Worm (Caenorhabditis elegans): ENCODE results near the gene hgap-2.

Gene hgap-2

DNA sequence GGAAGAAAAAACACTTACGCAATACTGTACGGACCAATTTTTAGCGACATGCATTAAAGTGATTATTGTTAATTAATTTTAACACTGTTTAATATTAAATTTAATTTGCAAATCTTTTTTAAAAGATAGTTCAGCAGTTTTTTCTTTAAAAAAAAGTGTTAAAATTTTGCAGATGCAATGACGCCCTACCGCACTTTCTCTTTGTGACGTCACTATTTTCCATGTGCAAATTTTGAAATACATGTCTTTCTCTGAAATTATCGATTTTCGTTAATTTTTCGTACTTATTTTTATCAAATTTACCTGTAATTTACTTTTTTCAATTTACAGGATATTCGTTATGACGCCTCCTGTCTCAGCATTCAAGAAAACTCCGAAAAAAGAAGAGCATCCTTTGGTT lies 23.2 kb downstream of the hgap-2 start, which contains the start of the genes piga-1 and eif-2Bepsilon:
piga-1 (minus strand) TSS at position 174 of the 400 bp plus-strand sequence.
eif-2Bepsilon (plus strand) TSS at position 331 of the 400 bp plus-strand sequence.
- TF ChIP-seq him-1 (tag; optimal IDR thresholded peaks at IDR 0.05), result no peak

DNA sequence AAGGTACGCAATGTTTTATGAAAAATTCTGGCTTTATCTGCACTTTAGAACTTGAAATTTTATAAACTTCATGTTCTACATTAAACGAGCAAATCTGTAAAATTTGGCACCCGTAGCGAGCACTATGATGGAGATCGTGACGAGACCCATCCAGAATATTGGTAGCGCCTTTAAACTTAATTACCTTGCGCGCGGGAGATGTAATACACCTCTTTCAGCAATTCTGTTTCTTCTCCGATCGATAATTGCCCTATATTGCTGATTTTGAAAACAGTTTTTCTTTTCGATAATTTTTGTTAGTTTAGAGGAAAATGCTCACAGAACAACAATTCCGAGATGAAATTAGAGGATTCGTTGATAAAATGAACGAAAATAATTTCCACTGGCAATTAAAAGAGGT lies 25.9 kb downstream of the hgap-2 start, which contains the start of gene atg-10:
atg-10 (plus strand) TSS at position 301 of the 400 bp plus-strand sequence.
- TF ChIP-seq him-1 (tag; optimal IDR thresholded peaks at IDR 0.05), result no peak
- TF ChIP-seq W03F9.2 (tag; optimal IDR thresholded peaks at IDR 0.05), result no peak
- TF ChIP-seq dao-5 (tag; optimal IDR thresholded peaks at IDR 0.05), result no peak

DNA sequence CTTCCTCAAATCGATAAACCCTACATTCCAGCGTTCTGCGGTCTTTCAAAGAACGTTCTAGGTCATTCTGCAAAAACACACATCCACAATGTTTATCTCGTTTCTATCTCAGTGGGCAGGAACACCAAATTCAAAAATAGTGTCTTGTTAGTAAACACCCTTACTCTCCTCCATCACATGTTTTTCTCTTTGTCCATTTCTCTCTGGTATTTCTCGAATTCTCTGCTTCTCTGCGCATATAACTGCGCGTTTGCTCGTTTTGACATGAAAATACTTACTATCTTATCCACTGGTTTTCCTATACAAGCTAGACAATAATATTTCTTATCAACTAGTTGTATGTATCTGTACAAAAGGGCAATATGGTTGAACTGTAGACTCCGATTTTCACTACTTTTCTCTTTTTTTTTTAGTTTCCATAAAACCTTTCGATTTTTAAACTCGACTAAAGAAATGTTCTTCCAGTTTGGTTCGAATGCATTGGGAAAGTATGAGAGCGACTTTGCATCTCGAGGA lies 34.0 kb downstream of the hgap-2 start, which contains the start of gene pyr-1:
pyr-1 (plus strand) TSS at position 466 of the 516 bp plus-strand sequence.
- TF ChIP-seq him-1 (tag; optimal IDR thresholded peaks at IDR 0.05) (no peak), W03F9.2 (tag; optimal IDR thresholded peaks at IDR 0.05) (no peak), dao-5 (tag; optimal IDR thresholded peaks at IDR 0.05) (no peak)

DNA sequence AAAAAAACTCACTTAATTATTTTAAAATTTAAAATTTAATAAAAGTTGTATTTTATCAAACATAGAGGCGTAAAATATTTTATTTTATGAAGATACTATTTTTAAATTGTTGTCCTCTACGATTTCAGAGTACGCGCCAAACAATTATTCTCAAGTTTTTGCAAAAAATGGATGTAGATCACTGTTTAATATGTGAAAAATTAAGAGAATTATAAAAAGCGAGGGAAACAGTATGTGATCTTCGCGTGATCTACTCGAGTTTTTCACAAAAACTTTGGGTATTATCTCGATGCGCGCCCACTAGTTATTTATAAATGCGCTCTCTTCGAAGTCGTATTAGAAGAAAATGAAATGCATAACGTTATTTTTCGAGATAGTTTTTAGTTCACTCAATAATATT lies 35.9 kb downstream of the hgap-2 start:
- TF ChIP-seq him-1 (tag; optimal IDR thresholded peaks at IDR 0.05) (no peak), dao-5 (tag; optimal IDR thresholded peaks at IDR 0.05) (no peak), W03F9.2 (tag; optimal IDR thresholded peaks at IDR 0.05) (no peak)

DNA sequence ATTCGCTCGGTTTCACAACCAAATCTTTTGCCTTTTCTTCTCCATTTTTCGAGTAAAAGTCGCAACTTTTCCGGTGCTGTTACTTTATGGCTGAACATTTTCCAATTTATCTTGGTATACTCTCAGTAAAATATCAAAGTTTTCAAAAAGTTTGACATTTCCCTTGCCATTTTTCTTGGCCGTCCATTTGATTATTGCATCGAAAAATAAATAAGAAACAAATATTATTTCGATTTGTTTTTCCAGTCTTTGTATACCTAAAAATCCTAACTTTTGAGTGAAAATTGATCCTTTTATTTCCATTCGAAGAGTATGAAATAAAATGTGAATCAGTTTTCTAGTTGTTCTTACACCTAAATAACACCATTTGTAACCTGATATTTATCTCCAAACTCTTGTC lies 38.3 kb downstream of the hgap-2 start:
- TF ChIP-seq him-1 (tag; optimal IDR thresholded peaks at IDR 0.05) (no peak), dao-5 (tag; optimal IDR thresholded peaks at IDR 0.05) (no peak)

DNA sequence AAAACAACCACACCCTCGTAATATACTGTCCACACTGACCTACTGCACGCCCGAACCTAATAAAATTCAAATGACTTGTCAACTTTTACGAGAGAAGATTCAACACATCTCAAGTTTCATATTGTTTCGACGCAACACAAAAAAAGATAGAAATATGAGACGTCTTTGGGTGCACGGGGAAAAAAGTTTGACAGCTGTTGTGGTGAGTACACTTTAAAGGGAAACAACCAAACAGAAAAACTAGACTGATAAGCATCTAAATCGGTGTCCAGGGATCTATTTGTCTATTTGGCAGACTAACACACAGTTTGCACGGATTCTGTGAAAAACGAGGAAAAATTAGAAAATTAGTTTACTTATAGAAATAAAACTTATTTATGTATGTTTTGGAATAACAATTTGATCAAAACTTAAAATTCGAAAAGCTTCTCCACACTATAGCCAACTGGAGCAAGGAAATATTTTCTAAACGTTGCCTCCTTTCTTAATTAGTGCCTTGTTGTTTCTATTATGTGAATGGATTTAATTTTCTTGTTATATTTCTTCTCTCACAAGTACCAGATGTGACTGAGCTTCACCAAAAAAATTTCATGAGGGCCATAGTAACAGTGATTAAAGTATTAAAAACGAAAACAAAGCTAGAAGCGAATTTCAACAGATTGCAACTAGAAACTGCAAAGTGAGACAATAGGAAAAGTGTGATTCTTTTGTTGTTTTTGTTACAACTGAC lies 40.9 kb downstream of the hgap-2 start:
- no peak for TF ChIP-seq W03F9.2 (tag; optimal IDR thresholded peaks at IDR 0.05)
- TF ChIP-seq him-1 (tag; optimal IDR thresholded peaks at IDR 0.05), result no peak
- TF ChIP-seq dao-5 (tag; optimal IDR thresholded peaks at IDR 0.05), result no peak

DNA sequence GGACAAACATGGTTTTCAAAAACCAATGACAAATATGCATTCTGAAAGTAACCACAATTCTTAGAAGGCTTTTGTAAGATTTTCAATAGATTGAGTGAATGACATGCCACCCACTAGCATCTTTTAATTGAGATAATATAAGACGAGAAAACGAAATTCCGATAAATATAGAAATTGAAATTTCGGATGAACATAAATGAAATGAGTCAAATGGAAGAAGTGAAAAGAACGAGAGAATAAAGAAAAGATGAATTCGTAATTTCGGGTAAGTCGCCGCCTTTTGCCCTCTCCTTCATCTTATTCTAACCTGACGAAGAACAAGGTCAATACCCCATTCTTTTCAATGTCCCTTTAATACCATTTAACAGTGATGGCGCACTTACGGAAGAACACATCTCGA lies 42.3 kb downstream of the hgap-2 start:
- TF ChIP-seq dao-5 (tag; optimal IDR thresholded peaks at IDR 0.05), result no peak
- TF ChIP-seq W03F9.2 (tag; optimal IDR thresholded peaks at IDR 0.05), result no peak
- no peak for TF ChIP-seq him-1 (tag; optimal IDR thresholded peaks at IDR 0.05)

DNA sequence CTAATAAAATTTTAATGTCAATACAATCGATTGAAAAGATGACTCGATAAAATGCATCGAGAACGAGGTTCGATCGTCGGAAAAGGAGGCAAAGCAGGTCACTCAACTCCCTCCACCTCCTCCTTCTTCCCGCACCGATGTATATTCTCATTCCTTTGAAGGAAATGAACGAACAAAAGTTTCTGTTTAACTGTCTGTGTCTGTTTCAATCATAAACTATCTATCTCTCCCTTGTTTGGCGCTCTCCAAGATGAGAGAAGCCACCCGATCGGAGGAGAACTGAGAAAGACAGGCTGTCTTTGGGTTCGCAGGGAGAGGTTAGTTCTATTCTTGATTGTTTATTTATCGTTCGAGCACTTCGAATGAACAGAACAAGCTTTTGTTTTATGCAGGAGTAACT lies 43.6 kb downstream of the hgap-2 start, which contains the start of gene D2085.7:
D2085.7 (plus strand) TSS at position 251 of the 400 bp plus-strand sequence.
- TF ChIP-seq dao-5 (tag; optimal IDR thresholded peaks at IDR 0.05) (no peak), W03F9.2 (tag; optimal IDR thresholded peaks at IDR 0.05) (no peak), him-1 (tag; optimal IDR thresholded peaks at IDR 0.05) (no peak)

DNA sequence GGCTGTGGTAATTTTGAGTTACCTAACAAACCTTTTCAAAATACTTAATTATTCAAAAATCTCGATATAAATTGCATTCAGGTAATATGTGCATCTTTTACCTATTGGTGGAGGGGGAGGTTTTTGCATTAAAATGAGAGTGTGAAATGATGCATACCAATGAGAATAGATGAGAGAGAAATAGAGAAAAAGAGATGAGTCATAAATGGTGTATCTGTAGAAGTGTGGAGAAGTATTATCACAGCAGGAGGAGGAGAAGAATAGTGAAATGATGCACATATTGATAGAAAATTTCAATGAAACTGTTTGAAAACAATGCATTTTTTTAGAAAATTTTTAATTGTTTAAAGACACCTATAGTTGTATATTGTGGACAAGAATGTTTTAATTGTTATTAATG lies 44.2 kb downstream of the hgap-2 start:
- no peak for TF ChIP-seq him-1 (tag; optimal IDR thresholded peaks at IDR 0.05)
- no peak for TF ChIP-seq dao-5 (tag; optimal IDR thresholded peaks at IDR 0.05)
- no peak for TF ChIP-seq W03F9.2 (tag; optimal IDR thresholded peaks at IDR 0.05)

DNA sequence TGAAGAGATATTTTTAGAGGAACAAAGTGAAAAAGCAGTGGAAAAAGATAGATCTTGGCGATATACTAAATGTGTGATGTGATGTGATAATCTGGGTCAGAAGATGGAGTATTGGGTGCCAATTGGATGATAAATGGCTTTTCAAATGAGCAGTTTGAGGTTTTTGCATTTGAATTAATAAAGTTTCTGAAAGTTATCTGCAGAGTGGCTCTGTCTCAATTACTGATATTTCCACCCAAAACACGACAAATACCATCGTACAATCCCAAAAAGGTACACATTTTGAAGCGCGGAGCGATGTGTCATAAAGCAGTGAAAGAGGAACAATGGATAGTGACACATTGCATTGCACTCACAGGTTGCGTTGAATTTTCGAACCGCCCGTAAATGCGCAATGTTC lies 45.2 kb downstream of the hgap-2 start:
- TF ChIP-seq dao-5 (tag; optimal IDR thresholded peaks at IDR 0.05) (no peak), W03F9.2 (tag; optimal IDR thresholded peaks at IDR 0.05) (no peak), him-1 (tag; optimal IDR thresholded peaks at IDR 0.05) (no peak)

DNA sequence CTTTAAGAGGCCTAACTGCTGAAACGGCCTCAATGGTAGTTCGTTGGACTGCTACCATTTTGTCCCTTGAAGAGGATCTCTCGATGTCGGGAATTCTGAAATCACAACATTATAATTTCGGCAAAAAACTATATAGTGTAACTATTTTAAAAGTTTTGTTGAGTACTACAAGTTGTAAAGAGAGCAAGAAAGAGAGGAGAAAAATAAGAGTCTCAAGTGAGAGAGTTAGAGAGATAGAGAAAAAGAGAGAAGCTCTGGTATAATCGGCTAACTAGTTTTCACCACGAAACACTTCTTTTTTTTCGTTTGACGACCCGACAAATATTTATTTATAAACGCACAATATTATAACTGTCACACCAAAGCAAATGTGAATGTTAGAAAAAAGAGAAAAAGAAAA lies 47.1 kb downstream of the hgap-2 start, which contains the start of gene vab-9:
vab-9 (minus strand) TSS at position 101 of the 400 bp plus-strand sequence.
- no peak for TF ChIP-seq him-1 (tag; optimal IDR thresholded peaks at IDR 0.05)
- TF ChIP-seq W03F9.2 (tag; optimal IDR thresholded peaks at IDR 0.05), result no peak
- no peak for TF ChIP-seq dao-5 (tag; optimal IDR thresholded peaks at IDR 0.05)

DNA sequence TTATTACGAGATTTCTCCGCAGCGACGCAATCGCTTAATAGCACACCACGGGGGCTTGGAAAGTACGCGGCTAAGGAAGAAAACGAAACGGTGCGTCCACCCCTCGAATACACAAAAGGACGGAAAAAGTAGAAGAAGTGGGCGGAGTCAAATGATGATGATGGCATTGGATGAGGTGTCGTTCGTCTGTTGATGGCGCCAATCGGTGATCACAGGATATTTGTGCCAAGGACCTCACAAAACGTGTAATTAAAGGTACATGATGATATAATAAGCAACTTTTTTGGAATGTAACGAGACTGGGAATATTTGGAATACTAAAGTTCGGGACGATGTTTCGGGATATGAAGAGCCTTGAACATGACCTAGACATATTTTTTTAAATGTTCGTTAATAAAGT lies 50.3 kb downstream of the hgap-2 start, which contains the start of gene cutl-12:
cutl-12 (minus strand) TSS at position 101 of the 400 bp plus-strand sequence.
- TF ChIP-seq W03F9.2 (tag; optimal IDR thresholded peaks at IDR 0.05) (no peak), him-1 (tag; optimal IDR thresholded peaks at IDR 0.05) (no peak), dao-5 (tag; optimal IDR thresholded peaks at IDR 0.05) (no peak)

DNA sequence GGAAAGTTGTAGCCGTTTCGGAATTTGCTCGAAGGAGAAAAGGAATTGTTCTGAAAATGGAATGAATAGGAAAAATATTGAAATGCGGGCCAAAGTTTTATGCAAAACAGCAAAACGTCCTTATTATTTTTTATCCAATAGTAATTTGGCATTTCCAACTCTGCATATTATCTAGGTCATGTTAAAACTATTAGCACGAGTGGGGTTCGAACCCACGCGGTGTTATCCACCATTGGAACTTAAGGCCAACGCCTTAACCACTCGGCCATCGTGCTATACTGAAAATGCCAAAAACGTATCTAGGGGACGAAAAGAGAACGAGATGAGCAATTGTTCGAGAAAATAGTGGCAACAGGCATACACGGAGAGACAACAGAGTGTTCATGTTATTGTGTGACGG lies 53.0 kb downstream of the hgap-2 start:
- TF ChIP-seq W03F9.2 (tag; optimal IDR thresholded peaks at IDR 0.05), result no peak
- no peak for TF ChIP-seq him-1 (tag; optimal IDR thresholded peaks at IDR 0.05)
- no peak for TF ChIP-seq dao-5 (tag; optimal IDR thresholded peaks at IDR 0.05)

DNA sequence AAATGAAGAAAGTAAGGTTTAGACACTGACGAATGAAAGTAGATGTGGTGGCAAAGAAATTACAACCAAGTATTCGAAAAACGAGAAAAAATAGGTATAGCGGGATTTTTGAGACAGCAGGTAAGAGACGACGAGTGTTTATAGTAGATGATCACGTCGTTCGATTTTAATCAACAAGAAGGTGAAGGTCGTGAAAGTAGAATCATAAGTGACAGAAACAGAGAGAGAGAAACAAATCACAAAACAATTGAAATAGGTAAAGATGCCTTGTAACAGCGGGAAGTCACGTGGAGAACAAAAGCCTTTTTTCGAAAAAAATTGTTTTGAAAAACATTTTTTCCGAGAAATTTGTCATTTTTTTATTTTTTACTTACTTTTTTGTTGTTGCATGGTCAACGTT lies 54.6 kb downstream of the hgap-2 start, which contains the start of gene T22C8.6:
T22C8.6 (minus strand) TSS at position 194 of the 400 bp plus-strand sequence.
- TF ChIP-seq him-1 (tag; optimal IDR thresholded peaks at IDR 0.05), result no peak
- no peak for TF ChIP-seq dao-5 (tag; optimal IDR thresholded peaks at IDR 0.05)
